Worm (Caenorhabditis elegans) whole organism, mixed stage, embryonic: Measurements from ENCODE around the gene C14F11.4.

Experiments
- M03D4.4 ChIP-seq: sonication (generic microtip); optimal IDR thresholded peaks from 2 replicates; lab custom pipeline; 2017; ENCODE audit warnings: mild to moderate bottlenecking, missing genetic modification characterization, missing compliant biosample characterization
- bed-3 ChIP-seq: fragments of 200-800 bp; sonication (Bioruptor generic); optimal IDR thresholded peaks from 3 replicates; lab custom pipeline; 2018; ENCODE audit warnings: mild to moderate bottlenecking, missing genetic modification characterization, moderate library complexity, missing compliant biosample characterization
- ceh-39 ChIP-seq: fragments of 150-350 bp; optimal IDR thresholded peaks from 2 replicates; lab custom pipeline; 2014; ENCODE audit warnings: missing biosample characterization, missing genetic modification characterization
- ceh-43 ChIP-seq: fragments of 200-800 bp; sonication (Bioruptor generic); optimal IDR thresholded peaks from 2 replicates; lab custom pipeline; 2018; ENCODE audit warnings: mild to moderate bottlenecking, missing genetic modification characterization, moderate library complexity, missing compliant biosample characterization
- ceh-83 ChIP-seq: fragments of 200-800 bp; sonication (Bioruptor generic); optimal IDR thresholded peaks from 2 replicates; lab custom pipeline; 2018; ENCODE audit warnings: mild to moderate bottlenecking, missing genetic modification characterization, missing compliant biosample characterization
- ces-1 ChIP-seq: fragments of 150-350 bp; optimal IDR thresholded peaks from 2 replicates; lab custom pipeline; 2014; ENCODE audit warnings: missing biosample characterization, missing genetic modification reagents, missing genetic modification characterization
- cnd-1 ChIP-seq: fragments of 200-800 bp; sonication (Bioruptor generic); optimal IDR thresholded peaks from 2 replicates; lab custom pipeline; 2018; ENCODE audit warnings: mild to moderate bottlenecking, missing genetic modification characterization, missing compliant biosample characterization
- drap-1 ChIP-seq: fragments of 200-800 bp; sonication (Bioruptor generic); optimal IDR thresholded peaks from 3 replicates; lab custom pipeline; 2018; ENCODE audit warnings: mild to moderate bottlenecking, missing genetic modification characterization, missing compliant biosample characterization
- elt-1 ChIP-seq: sonication (generic microtip); optimal IDR thresholded peaks from 2 replicates; lab custom pipeline; 2017; ENCODE audit warnings: missing genetic modification characterization, mild to moderate bottlenecking, missing compliant biosample characterization, antibody characterized with exemption, moderate library complexity, borderline replicate concordance; ENCODE audit not compliant: insufficient read depth
- flh-1 ChIP-seq: fragments of 200-800 bp; sonication (Bioruptor generic); optimal IDR thresholded peaks from 2 replicates; lab custom pipeline; 2018; ENCODE audit warnings: mild to moderate bottlenecking, missing genetic modification characterization, moderate library complexity, missing compliant biosample characterization
- ham-2 ChIP-seq: fragments of 200-800 bp; sonication (Bioruptor generic); optimal IDR thresholded peaks from 2 replicates; lab custom pipeline; 2018; ENCODE audit warnings: mild to moderate bottlenecking, missing genetic modification characterization, missing compliant biosample characterization
- hlh-1 ChIP-seq: fragments of 150-350 bp; optimal IDR thresholded peaks from 2 replicates; lab custom pipeline; 2014; ENCODE audit warnings: missing biosample characterization, missing genetic modification reagents, missing genetic modification characterization
- lin-13 ChIP-seq: fragments of 150-350 bp; optimal IDR thresholded peaks from 2 replicates; lab custom pipeline; 2014; ENCODE audit warnings: missing biosample characterization, missing genetic modification characterization
- lin-32 ChIP-seq: fragments of 200-800 bp; sonication (Bioruptor generic); optimal IDR thresholded peaks from 2 replicates; lab custom pipeline; 2018; ENCODE audit warnings: mild to moderate bottlenecking, missing genetic modification characterization, missing compliant biosample characterization
- mab-5 ChIP-seq: fragments of 150-350 bp; optimal IDR thresholded peaks from 2 replicates; lab custom pipeline; 2014; ENCODE audit warnings: missing biosample characterization, missing genetic modification characterization
- mep-1 ChIP-seq: fragments of 150-350 bp; optimal IDR thresholded peaks from 2 replicates; lab custom pipeline; 2017; ENCODE audit warnings: missing biosample characterization, missing genetic modification reagents, missing genetic modification characterization, inconsistent platforms
- mls-2 ChIP-seq: sonication (generic microtip); optimal IDR thresholded peaks from 2 replicates; lab custom pipeline; 2016; ENCODE audit warnings: mild to moderate bottlenecking, missing genetic modification characterization, moderate library complexity, missing compliant biosample characterization
- nhr-12 ChIP-seq: fragments of 150-350 bp; optimal IDR thresholded peaks from 2 replicates; lab custom pipeline; 2014; ENCODE audit warnings: missing biosample characterization, missing genetic modification characterization
- nhr-2 ChIP-seq: fragments of 150-350 bp; optimal IDR thresholded peaks from 2 replicates; lab custom pipeline; 2014; ENCODE audit warnings: missing biosample characterization, missing genetic modification characterization
- nhr-28 ChIP-seq: fragments of 150-350 bp; optimal IDR thresholded peaks from 2 replicates; lab custom pipeline; 2014; ENCODE audit warnings: missing biosample characterization, missing genetic modification characterization
- nhr-76 ChIP-seq: sonication (generic microtip); optimal IDR thresholded peaks from 2 replicates; lab custom pipeline; 2017; ENCODE audit warnings: missing biosample characterization, missing genetic modification characterization
- pha-4 ChIP-seq: fragments of 150-350 bp; optimal IDR thresholded peaks from 2 replicates; lab custom pipeline; 2018; ENCODE audit warnings: missing biosample characterization, missing genetic modification reagents, missing genetic modification characterization
- sem-2 ChIP-seq: fragments of 200-800 bp; sonication (Bioruptor generic); optimal IDR thresholded peaks from 2 replicates; lab custom pipeline; 2018; ENCODE audit warnings: mild to moderate bottlenecking, missing genetic modification characterization, missing compliant biosample characterization
- tbx-8 ChIP-seq: fragments of 200-800 bp; sonication (Bioruptor generic); optimal IDR thresholded peaks from 2 replicates; lab custom pipeline; 2018; ENCODE audit warnings: mild to moderate bottlenecking, missing genetic modification characterization, moderate library complexity, missing compliant biosample characterization
- unc-120 ChIP-seq: sonication (generic microtip); optimal IDR thresholded peaks from 2 replicates; lab custom pipeline; 2017; ENCODE audit warnings: missing genetic modification characterization, missing compliant biosample characterization; ENCODE audit not compliant: poor library complexity, severe bottlenecking
- unc-39 ChIP-seq: fragments of 150-350 bp; optimal IDR thresholded peaks from 2 replicates; lab custom pipeline; 2014; ENCODE audit warnings: missing biosample characterization, missing genetic modification characterization
- unc-62 ChIP-seq: fragments of 150-350 bp; optimal IDR thresholded peaks from 2 replicates; lab custom pipeline; 2014; ENCODE audit warnings: missing biosample characterization, missing genetic modification reagents, missing genetic modification characterization
- zip-8 ChIP-seq: fragments of 150-350 bp; optimal IDR thresholded peaks from 2 replicates; lab custom pipeline; 2014; ENCODE audit warnings: missing biosample characterization, missing genetic modification characterization
- ztf-11 ChIP-seq: fragments of 150-350 bp; optimal IDR thresholded peaks from 2 replicates; lab custom pipeline; 2014; ENCODE audit warnings: missing biosample characterization, missing genetic modification characterization

The C14F11.4 gene

DNA sequence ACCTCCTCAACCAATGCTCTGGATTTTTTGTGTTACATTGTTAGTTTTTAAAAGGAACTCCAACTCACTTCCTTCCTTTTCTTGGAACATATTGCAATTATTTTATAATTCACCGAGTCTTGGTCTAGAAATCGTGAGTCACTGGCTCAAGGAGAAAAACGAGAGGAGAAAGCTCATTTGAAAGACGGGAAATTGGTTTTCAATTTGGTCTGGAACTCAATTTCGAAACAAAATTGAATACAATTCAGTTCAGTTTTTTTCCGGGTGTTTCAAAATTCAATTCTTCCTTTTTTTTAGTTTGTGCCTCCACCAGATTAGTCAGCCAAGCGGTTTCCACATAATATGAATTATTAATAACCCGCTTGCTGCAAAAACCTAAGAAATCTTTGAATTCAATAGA, 15.0 kb upstream of the C14F11.4 start:
- TF ChIP-seq ces-1 (GFP tag; lab: Kevin White, UChicago) (peak; percentile 57), ceh-83 (GFP tag; lab: Kevin White, UChicago) (no peak)
- TF ChIP-seq, all 35 proteins: peak for 1

ce11 chrX:6247013-6247412, 14.2 kb upstream of the C14F11.4 start:
- no peak for TF ChIP-seq mab-5
- TF ChIP-seq unc-39 (tag; lab: Kevin White, UChicago), result no peak
- TF ChIP-seq ham-2 (GFP tag; lab: Kevin White, UChicago), result no peak
- no peak for TF ChIP-seq ceh-43 (GFP tag; lab: Kevin White, UChicago)
- no peak for TF ChIP-seq ztf-11
- no peak for TF ChIP-seq nhr-2 (tag; lab: Kevin White, UChicago)
- no peak for TF ChIP-seq zip-8
- no peak for TF ChIP-seq bed-3 (GFP tag; lab: Kevin White, UChicago)
- no peak for TF ChIP-seq pha-4 (tag; lab: Kevin White, UChicago)
- TF ChIP-seq cnd-1, result no peak
- TF ChIP-seq nhr-12 (tag; lab: Kevin White, UChicago), result no peak
- TF ChIP-seq lin-13 (tag; lab: Kevin White, UChicago), result no peak
- no peak for TF ChIP-seq unc-62 (GFP tag; lab: Kevin White, UChicago)
- TF ChIP-seq nhr-28, result no peak

- TF ChIP-seq zip-8, result no peak
- no peak for TF ChIP-seq unc-62 (GFP tag; lab: Kevin White, UChicago)
- TF ChIP-seq flh-1 (GFP tag; lab: Kevin White, UChicago), result no peak
- TF ChIP-seq mls-2 (tag; lab: Kevin White, UChicago), result no peak
- no peak for TF ChIP-seq sem-2 (GFP tag; lab: Kevin White, UChicago)
- no peak for TF ChIP-seq nhr-28
- no peak for TF ChIP-seq mep-1 (tag; lab: Kevin White, UChicago)
- TF ChIP-seq elt-1 (tag; lab: Kevin White, UChicago), result no peak
- no peak for TF ChIP-seq pha-4 (tag; lab: Kevin White, UChicago)
- no peak for TF ChIP-seq mab-5
- no peak for TF ChIP-seq lin-32 (GFP tag; lab: Kevin White, UChicago)
- no peak for TF ChIP-seq bed-3 (GFP tag; lab: Kevin White, UChicago)
- no peak for TF ChIP-seq tbx-8 (GFP tag; lab: Kevin White, UChicago)
- TF ChIP-seq ceh-39, result no peak
- no peak for TF ChIP-seq ceh-83 (GFP tag; lab: Kevin White, UChicago)
- TF ChIP-seq nhr-76, result no peak
- TF ChIP-seq, all 35 proteins: peak for 0
These were observed 12.7 kb upstream of the C14F11.4 start for ce11 chrX:6245499-6245898.

DNA sequence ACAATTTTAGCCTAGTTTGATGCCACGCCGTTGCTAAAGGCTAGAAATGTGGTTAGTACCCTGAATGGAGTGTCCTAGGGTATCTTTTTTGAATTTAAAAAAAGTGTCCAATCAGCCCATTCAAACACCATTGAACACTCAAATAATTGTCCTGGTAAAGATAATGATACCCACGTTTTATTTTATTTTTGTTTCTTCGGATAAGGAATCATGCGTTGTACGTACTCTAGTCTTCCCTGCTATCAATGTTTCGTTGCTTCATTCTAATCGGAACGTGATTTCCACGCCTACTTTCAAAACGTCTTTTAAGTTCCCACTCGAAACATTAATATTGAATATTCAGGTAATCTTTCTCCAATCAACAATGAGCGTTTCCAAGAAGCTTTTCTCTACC, 7.8 kb upstream of the C14F11.4 start, which contains the start of gene got-2.2:
Gene got-2.2 (plus strand): TSS at position 344 of the 394 bp plus-strand sequence.
- TF ChIP-seq unc-39 (tag; lab: Kevin White, UChicago), result no peak
- TF ChIP-seq mls-2 (tag; lab: Kevin White, UChicago), result no peak
- no peak for TF ChIP-seq drap-1
- no peak for TF ChIP-seq unc-62 (GFP tag; lab: Kevin White, UChicago)
- TF ChIP-seq ces-1 (GFP tag; lab: Kevin White, UChicago), result no peak
- TF ChIP-seq unc-120 (tag; lab: Kevin White, UChicago), result no peak
- TF ChIP-seq ham-2 (GFP tag; lab: Kevin White, UChicago), result no peak
- TF ChIP-seq elt-1 (tag; lab: Kevin White, UChicago), result no peak
- TF ChIP-seq tbx-8 (GFP tag; lab: Kevin White, UChicago), result no peak
- no peak for TF ChIP-seq ceh-39
- TF ChIP-seq M03D4.4, result no peak
- TF ChIP-seq, all 35 proteins: peak for 0

DNA sequence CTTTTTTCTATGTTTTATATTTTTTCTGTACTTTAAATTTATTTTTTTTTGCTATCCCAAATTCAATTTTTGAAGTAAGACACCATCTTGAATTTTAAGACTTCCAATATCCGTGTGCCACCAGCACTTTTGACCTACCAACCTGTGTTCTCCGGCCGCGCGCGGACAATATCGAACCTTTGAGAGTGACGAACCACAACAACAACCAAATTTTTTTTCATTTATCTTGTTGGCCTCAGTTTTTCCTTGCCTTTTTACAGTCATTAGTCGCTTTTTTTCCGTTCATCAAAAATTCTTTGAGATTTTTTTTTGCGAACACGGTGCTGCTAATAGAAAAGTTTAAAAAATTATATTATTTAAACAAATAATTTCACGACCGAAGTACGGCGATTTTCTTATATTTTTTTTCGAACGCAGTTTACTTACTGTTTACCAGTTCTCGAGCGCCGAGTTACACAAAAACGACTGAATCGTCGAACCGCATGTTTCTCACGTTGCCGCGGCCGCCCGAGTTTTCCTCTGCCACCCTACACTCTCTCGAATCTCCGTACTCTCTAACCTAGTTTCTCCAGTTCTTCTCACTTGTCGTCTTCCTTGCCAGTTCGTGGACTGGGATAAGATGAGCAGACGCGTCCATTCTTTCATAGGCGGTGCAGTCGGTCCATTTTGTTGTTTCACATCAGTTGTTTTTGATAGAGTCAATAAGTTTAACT, 7.2 kb upstream of the C14F11.4 start:
- TF ChIP-seq hlh-1 (tag; lab: Kevin White, UChicago) (peak; percentile 69), nhr-2 (tag; lab: Kevin White, UChicago) (peak; percentile 20), nhr-28 (no peak)
